Worm (Caenorhabditis elegans) whole organism, dauer: ENCODE measurements around the gene ebp-3.
"Not testable (repeated sequence)": the region's sequence is repeated elsewhere in the genome, so short reads cannot be mapped to it uniquely, and the experiment has no call there.

Experiments
- unc-62 ChIP-seq: sonication (generic microtip); optimal IDR thresholded peaks from 2 replicates; lab custom pipeline; 2017; ENCODE audit warnings: missing biosample characterization, missing genetic modification reagents, missing genetic modification characterization

Gene ebp-3

DNA sequence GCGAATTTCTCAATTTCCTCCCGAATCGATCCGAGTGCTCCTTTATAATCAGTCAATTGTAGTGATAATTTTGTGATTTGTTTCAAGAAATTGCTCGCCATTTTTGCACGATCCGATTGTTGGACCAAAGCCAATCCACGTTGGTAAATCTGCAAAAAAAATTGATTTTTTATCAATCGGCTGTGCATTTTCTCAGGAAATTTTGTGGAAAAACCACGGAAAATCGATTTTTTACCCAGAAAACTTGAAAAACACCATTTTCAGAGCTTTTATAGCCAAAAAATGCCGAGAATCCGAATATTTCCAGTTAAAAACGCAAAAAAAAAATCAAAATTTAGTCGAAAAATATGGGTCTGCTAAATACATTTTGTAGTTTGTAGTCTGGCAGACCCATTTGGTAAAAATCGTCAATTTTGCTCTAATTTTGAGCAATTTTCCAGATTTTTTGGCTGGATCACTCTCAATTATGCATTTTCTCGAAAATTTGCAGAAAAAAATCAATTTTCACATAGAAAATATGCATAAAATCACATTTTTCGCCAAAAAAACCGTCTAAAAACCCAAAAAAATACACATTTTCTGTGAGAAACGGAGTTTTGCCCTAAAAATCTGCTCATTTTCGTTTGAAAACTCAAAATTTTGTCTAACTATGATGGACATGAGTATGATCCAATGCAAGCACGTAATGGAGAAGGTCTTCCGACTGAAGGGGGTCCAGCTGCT is at the start of gene ebp-3, which contains the start of gene Y59A8B.25:
ebp-3 (plus strand) TSS at position 673 of the 723 bp plus-strand sequence.
Y59A8B.25 (minus strand) TSS at position 101 of the 723 bp plus-strand sequence.
- not testable (repeated sequence) for TF ChIP-seq unc-62 (GFP tag; lab: Kevin White, UChicago)

DNA sequence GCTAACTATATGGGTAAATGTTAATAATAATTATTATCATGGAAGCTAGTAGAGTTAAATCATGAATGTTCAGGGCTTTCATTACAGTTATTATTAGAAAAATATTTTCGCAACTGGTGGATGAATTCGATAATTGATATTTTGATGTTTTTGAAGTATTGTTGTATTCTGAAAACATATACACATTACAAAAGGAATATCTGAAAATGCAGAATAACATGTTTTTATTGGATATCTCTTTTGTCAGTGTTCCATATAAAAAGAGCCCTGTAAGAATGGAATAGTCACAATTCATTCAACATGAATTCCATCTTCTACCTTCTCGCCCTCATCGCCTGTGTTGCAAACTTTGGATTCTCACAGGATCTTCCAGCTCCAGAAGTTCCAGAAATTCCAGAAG is 48.8 kb upstream of the ebp-3 start, which contains the start of gene Y59A8B.19:
Y59A8B.19 (plus strand) TSS at position 301 of the 400 bp plus-strand sequence.
- TF ChIP-seq unc-62 (GFP tag; lab: Kevin White, UChicago), result not testable (repeated sequence)

DNA sequence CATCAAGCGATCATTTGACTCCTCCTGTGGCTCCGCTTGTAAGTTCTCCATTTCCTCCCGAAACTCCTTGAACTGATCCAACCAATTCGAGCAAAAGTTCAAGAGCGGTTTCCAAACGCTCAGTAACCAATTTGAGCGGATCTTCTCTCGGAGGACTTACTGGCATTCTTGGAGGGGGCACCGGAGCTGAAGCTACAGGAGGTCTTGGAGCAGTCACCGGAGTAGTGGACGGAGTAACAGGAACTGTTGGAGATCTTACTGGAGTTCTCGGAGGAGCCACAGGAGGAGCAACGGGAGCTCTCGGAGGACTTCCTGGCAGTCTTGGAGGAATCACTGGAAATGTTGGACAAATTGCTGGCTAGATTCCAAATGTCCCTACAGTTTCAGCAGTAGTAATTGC is 47.1 kb upstream of the ebp-3 start:
- no peak for TF ChIP-seq unc-62 (GFP tag; lab: Kevin White, UChicago)

DNA sequence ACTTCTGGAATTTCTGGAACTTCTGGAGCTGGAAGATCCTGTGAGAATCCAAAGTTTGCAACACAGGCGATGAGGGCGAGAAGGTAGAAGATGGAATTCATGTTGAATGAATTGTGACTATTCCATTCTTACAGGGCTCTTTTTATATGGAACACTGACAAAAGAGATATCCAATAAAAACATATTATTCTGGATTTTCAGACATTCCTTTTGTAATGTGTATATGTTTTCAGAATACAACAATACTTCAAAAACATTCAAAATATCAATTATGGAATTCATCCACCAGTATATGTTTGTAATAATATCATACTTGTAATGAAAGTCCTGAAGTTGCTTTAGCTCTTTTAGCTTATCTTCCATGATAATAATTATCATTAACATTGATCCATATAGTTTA is 45.0 kb upstream of the ebp-3 start, which contains the start of gene Y59A8B.26:
Y59A8B.26 (minus strand) TSS at position 101 of the 400 bp plus-strand sequence.
- TF ChIP-seq unc-62 (GFP tag; lab: Kevin White, UChicago), result not testable (repeated sequence)

DNA sequence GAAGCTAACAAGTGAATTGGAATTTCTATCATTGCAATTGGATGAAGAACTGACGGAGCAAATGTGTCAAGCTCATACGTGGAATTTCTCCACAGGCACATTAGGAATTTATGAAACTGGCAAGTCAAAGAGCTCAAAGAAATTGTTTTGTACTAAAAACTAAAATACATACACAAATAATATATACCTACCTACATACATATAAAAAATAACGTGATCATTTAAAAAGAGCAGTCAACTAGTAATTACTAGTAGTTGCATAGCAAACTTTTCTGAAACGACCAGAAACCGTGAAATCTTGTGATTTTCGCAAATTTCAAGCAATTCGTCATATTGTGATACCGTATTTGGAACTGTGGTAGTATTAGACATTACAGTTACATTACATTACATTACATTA is 41.7 kb upstream of the ebp-3 start, which contains the start of gene srh-133:
srh-133 (minus strand) TSS at position 101 of the 400 bp plus-strand sequence.
- no peak for TF ChIP-seq unc-62 (GFP tag; lab: Kevin White, UChicago)

DNA sequence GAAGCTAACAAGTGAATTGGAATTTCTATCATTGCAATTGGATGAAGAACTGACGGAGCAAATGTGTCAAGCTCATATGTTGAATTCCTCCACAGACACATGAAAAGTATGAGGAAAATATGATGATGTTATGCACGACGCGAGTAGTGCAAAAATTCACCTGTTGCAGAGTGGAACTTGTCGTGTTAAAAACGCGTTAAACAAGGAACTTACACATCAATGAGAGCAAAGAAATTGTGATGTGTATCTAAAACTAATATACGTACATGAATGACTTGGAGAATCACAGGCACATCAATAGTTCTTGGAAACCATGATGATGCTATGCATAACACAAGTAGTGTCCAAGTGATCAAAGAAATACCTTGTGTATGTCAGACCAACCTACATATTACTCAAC is 38.5 kb upstream of the ebp-3 start, which contains the start of gene srh-134:
srh-134 (minus strand) TSS at position 101 of the 400 bp plus-strand sequence.
- TF ChIP-seq unc-62 (GFP tag; lab: Kevin White, UChicago), result no peak

DNA sequence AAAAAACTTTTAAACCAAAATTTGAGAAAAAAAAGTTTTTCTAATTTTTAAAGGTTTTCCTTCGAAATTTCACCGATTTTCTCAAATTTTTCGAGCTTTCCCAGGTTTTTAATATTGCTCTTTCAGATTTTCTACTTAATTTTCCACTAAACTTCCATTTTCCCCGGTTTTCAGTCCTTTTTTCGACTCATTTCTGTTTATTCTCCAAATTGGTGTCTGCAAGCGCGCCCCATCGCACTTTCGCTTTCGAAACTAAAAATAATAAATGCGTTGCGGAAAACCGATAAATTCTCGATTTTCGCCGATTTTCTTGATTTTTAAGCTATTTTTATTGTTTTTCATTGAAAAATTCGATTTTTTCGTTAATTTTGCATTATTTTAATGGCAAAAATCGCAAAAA is 34.3 kb upstream of the ebp-3 start:
- TF ChIP-seq unc-62 (GFP tag; lab: Kevin White, UChicago), result no peak

DNA sequence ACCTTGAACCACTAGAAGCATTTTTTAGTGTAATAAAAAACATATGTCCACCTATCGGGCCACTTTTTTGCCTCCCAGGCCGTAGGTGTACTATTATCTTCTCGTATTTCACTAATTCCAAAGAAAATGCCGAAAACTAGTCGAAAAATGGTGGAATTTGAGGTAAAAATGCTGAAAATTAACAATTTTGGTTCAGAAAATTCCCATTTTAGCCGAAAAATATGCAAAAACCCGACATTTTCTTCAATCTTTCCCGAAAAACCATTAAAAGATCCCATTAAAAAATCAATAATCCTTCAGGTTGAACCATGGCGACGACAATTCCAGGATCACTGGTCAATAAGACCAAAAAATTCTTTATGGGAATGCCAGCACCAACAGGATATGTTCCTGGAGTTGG is 33.6 kb upstream of the ebp-3 start, which contains the start of gene prp-6:
prp-6 (plus strand) TSS at position 301 of the 400 bp plus-strand sequence.
- TF ChIP-seq unc-62 (GFP tag; lab: Kevin White, UChicago), result no peak

DNA sequence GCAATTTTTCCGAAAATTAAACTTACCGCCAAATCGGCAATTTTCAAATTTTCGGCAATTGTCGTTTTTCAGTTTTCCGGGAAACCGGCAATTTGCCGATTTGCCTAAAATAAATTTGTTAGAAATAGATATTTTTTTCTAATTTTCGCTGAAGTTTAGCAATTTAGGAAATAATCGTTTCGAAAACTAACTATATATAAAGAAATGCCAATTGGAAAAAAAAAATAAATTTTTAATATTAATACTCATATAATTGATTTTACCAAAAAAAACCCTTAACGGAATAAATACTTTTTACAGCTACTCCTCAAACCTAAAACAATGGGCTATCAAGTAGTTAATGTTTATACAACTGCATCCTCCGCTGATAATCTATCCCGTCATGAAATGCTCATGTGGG is 12.5 kb upstream of the ebp-3 start, which contains the start of gene ebp-1:
ebp-1 (plus strand) TSS at position 301 of the 400 bp plus-strand sequence.
- TF ChIP-seq unc-62 (GFP tag; lab: Kevin White, UChicago), result no peak

DNA sequence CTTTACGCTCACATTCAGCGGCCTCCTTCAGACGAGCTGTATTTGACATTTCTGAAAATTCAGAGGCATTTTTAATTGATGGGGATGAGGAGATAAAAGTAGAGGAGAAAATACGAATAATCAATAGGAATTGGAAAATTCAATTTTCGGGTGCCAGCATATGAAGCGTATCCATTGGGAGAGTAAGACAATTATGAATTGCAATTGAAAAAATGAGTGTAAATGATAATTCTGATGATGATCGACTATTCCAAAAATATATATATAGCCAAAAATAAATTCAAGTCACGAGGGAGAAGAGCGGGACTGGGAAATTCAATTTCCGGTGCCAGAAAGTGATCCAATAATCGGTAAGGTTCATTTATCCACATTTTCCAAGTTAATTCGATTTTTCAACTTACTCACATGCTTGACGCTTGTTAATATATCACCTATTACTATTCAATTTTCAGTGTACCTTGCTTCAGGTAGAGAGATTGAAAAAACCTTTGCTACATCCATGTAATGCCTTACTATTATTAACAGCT is 10.6 kb downstream of the ebp-3 start, which contains the start of gene Y59A8B.8:
Y59A8B.8 (minus strand) TSS at position 51 of the 527 bp plus-strand sequence.
- TF ChIP-seq unc-62 (GFP tag; lab: Kevin White, UChicago), result no peak

DNA sequence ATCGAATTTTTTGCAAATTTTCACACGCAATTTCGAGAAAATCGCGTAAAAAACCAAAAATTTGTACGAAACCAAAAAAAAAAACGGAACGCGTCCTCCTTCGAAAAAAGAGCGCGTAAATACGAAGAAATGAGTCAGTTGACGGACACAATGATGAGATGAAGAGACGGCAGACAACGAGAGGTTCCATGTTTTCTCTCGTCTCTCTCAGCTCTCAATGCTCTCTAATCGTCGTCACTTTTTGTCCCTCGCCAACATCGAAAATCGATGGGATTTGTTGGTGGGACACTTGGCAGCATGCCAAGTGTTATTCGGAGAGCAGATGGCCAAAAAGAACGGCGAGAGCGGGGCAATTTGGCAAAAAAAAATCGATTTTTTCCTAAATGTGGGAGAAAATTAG is 23.4 kb downstream of the ebp-3 start:
- TF ChIP-seq unc-62 (GFP tag; lab: Kevin White, UChicago), result no peak

DNA sequence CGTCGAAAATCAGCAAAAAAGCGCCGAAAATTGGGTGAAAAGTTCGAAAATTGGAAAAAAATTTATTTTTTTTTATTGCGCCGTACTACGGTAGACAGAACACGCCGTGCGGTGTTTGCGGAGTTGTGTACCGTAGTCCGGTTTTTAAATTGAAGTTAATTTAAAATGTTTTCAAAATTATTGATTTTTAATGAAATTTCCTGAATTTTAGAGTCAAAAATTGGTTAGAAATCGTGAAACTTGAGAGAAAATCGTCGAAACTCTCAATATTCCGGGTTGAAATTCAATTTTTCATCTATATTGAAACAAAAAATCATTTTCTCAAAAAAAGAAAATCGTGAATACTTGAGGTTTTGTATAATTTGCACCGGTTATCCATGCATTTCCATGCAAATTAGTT is 26.1 kb downstream of the ebp-3 start, which contains the start of gene nova-1:
nova-1 (minus strand) TSS at position 101 of the 400 bp plus-strand sequence.
- TF ChIP-seq unc-62 (GFP tag; lab: Kevin White, UChicago), result no peak

DNA sequence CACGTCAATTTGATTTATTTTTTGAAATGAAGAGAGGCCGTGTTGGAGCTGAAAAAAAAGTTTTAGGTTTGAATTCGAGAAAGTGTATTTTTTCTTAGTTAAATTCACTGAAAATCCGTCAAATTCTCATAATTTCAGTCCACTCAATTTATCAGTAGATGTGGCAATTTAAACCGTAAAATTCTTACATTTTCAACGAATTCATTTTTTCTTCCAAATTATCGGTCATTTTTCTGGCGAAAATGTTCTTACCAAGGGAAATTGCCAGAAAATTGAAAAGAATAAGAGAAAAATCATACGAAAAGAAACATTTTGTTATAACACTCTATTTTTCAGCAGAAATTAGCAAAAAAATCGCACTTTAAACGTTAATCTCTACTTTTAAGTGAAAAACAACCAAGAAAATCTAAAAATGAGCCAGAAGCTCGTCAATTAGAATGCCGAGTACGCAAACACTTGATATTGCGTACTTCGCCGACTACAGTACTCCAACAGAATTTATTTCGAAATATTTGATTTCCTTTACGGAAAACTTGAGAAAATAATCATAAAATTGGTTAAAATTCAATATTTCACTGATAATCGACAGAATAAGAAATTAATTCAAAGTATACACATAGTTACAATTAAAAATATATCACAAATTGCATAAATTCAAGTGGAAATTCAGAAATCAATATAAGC is 29.5 kb downstream of the ebp-3 start, which contains the start of gene fbxa-106:
fbxa-106 (minus strand) TSS at position 51 of the 684 bp plus-strand sequence.
- no peak for TF ChIP-seq unc-62 (GFP tag; lab: Kevin White, UChicago)

DNA sequence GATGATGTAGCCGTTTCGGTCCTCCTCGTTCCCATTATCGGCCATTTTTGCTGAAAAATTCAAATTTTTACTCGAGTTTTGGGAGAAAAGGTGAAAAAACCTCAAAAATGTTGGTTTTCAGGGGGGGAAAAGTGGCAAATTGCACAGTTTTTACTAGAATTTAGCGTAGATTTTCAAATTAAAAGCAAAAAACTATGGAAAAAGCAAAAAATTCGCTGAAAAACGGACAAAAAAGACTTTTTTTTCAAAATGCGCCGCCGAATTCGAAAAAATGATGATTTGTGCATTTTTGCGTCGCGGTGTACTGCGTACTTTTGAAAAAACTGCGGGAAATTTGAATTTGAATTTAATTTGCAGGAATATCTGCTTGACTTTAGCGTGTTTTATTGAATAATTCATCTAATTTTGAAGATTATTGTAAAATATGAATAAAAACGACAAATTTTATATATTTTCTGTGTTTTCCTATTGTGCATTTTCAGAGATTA is 30.4 kb downstream of the ebp-3 start, which contains the start of gene Y59A8B.12:
Y59A8B.12 (minus strand) TSS at position 51 of the 488 bp plus-strand sequence.
- no peak for TF ChIP-seq unc-62 (GFP tag; lab: Kevin White, UChicago)

DNA sequence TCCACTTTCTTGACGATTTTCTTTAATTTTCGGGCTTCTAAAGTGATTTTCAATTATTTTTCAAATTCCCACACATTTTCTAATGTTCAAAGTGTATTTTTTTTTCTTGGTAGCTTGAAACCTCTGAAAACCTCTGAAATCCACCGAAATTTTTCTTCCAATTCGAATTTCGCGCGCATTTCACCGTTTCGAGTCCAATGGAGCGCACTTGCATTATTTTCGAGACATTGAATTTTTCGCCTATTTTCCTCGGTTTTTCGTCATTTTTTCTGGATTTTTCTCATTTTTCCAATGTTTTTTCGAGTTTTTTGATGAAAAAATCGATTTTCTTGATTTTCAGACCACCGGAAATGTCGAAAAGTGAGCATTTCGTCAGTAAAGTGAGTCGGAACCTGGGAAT is 31.0 kb downstream of the ebp-3 start, which contains the start of gene slr-2:
slr-2 (plus strand) TSS at position 341 of the 400 bp plus-strand sequence.
- no peak for TF ChIP-seq unc-62 (GFP tag; lab: Kevin White, UChicago)
